Fruit fly (Drosophila melanogaster): ENCODE measurements around the gene corto.

The corto gene

DNA sequence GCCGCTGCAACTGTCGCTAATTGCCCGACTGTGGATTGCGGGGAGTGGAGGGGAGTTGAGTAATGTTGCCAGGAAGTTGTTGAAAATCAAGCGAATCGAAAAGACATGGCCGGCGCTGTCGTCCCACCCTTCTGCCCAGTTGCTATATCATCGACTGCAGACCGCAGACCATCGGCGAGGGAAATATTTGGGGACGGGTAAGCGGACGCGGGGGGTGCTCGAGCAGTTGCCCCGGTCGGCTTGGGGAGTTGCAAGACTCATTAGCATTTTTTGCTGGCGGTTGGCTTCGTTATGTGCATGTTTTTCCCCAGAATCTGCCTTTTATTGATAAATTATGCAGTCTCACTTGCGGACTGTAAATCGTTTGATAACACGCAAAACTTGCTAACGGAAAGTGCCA is 10.3 kb upstream of the corto start:
- TF ChIP-seq CG14655 (GFP tag; optimal IDR thresholded peaks at IDR 0.05) (no peak), CG13204 (GFP tag; optimal IDR thresholded peaks at IDR 0.05) (peak; percentile 41), fd96Ca (GFP tag; IDR thresholded peaks at IDR 0.05) (no peak), CG32121 (GFP tag; IDR thresholded peaks at IDR 0.05) (no peak)

DNA sequence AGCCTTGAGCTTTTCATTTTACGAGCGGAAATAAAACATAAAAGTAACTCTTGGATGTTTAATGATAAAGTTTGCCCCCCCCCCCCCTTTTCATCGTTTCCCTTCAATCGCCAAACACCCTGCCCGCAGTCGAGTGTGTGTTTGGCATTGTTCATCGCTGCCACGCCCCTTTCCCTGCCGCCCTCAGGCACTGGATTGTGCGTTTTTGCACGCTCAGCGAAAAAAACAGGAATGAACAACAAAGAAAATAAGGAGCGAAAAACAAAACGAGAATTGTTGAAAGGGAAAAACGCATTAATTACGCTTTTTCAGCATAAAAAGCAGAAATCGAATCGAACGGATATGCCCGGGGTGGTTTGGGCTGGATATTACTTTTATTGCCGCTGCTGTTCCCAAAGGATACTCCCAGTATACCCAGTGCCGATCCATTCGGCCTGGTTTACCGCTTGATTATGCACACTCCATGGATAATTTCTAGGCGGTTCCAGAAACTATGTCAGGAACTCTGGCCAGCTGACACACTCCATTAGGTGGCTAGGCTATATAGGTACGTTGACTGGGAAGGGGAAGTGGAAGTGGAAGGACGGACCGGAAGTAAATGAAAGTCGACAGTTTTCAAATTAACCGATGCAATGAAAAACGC is 9.2 kb upstream of the corto start:
- TF ChIP-seq CG10348 (GFP tag; IDR thresholded peaks at IDR 0.05), result no peak
- no peak for TF ChIP-seq CG14655 (GFP tag; optimal IDR thresholded peaks at IDR 0.05)
- no peak for TF ChIP-seq CG8159 (tag; optimal IDR thresholded peaks at IDR 0.05)
- no peak for TF ChIP-seq CG4496 (GFP tag; IDR thresholded peaks at IDR 0.05)
- TF ChIP-seq CG15710 (tag; optimal IDR thresholded peaks at IDR 0.05), result no peak
- no peak for TF ChIP-seq CG9948 (tag; optimal IDR thresholded peaks at IDR 0.05)
- no peak for TF ChIP-seq EcR (GFP tag; optimal IDR thresholded peaks at IDR 0.05)
- TF ChIP-seq CG8301 (tag; optimal IDR thresholded peaks at IDR 0.05), result no peak
- no peak for TF ChIP-seq CG32121 (GFP tag; IDR thresholded peaks at IDR 0.05)
- TF ChIP-seq fd96Ca (GFP tag; IDR thresholded peaks at IDR 0.05), result no peak
- TF ChIP-seq Ets98B (GFP tag; IDR thresholded peaks at IDR 0.05), result no peak

DNA sequence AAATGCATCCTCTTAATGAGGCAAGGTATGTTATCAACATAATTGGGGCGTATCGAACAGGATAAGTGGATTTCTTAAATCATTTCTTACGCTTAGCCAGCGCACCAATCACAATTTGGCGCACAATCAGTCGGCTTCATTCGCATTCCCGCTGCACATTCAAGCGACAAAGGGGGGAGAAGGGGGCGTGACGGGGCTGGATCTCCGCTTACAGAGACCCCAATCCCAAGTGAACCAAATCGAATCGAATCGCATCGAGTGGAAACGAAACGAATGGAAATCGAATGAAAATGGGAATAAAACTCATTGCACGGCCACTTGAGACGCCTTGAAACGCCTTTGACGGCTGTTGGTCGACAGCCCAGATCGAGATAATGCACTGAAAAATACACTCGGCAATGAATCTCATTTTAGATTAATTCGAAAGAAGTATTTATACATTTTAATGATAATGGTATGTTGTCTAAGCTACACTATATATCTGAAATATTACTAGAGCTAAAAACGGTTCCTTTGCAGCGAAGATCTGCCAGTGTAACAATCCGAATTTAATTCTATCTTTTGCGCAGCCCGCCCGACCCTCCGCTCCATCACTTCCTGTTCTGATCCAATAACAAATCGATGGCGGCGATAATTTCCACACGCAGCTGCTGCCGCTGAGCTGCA is 8.4 kb upstream of the corto start:
- TF ChIP-seq rn (GFP tag; IDR thresholded peaks at IDR 0.05), result 0 out of 2 replicates have a peak, but pooled peaks have one; percentile 12
- peak; percentile 42 for TF ChIP-seq CG9948 (tag; optimal IDR thresholded peaks at IDR 0.05)
- TF ChIP-seq Pif1A (GFP tag; optimal IDR thresholded peaks at IDR 0.05), result peak; percentile 37
- peak; percentile 45 for TF ChIP-seq CG14655 (GFP tag; optimal IDR thresholded peaks at IDR 0.05)
- peak; percentile 58; the same call in 1 of the 3 replicates for TF ChIP-seq CG4496 (GFP tag; IDR thresholded peaks at IDR 0.05)
- TF ChIP-seq CG12605 (GFP tag; IDR thresholded peaks at IDR 0.05), result no peak
- peak; percentile 60 for TF ChIP-seq CG15710 (tag; optimal IDR thresholded peaks at IDR 0.05)
- no peak for TF ChIP-seq D1 (tag; optimal IDR thresholded peaks at IDR 0.05)
- no peak for TF ChIP-seq Ets98B (GFP tag; IDR thresholded peaks at IDR 0.05)
- TF ChIP-seq CG13204 (GFP tag; optimal IDR thresholded peaks at IDR 0.05), result no peak
- TF ChIP-seq CG8301 (tag; optimal IDR thresholded peaks at IDR 0.05), result peak; percentile 34
- TF ChIP-seq CG32121 (GFP tag; IDR thresholded peaks at IDR 0.05), result no peak
- TF ChIP-seq CG10348 (GFP tag; IDR thresholded peaks at IDR 0.05), result no peak
- TF ChIP-seq CG8159 (tag; optimal IDR thresholded peaks at IDR 0.05), result peak; percentile 64
- TF ChIP-seq CG34367 (tag; optimal IDR thresholded peaks at IDR 0.05), result peak; percentile 57
- TF ChIP-seq EcR (GFP tag; optimal IDR thresholded peaks at IDR 0.05), result no peak
- no peak for TF ChIP-seq gl (tag; optimal IDR thresholded peaks at IDR 0.05)
- TF ChIP-seq CG17806 (tag; optimal IDR thresholded peaks at IDR 0.05), result peak; percentile 61
- peak; percentile 45; the same call in 1 of the 3 replicates for TF ChIP-seq fd96Ca (GFP tag; IDR thresholded peaks at IDR 0.05)
- TF ChIP-seq Snoo (tag; optimal IDR thresholded peaks at IDR 0.05), result no peak
- TF ChIP-seq Pif1B (GFP tag; optimal IDR thresholded peaks at IDR 0.05), result peak; percentile 31

DNA sequence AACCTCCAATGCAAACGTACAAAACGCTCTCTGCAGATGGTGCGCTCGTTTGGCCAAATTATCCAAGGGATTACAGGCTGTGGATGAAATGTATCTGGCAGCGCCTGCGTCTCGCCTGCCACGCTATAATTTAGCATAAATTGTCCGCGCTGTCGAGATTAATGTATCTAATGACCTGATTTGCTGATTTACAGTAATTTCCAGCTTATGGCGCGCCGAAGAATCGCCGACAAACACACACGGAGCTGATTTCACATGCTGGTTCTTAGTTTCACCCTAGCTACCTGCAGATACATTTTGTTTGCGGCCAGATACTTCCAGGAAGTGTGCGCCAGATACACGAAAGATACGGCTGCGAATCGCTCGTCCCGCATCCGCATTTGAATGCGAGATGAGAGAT is 7.4 kb upstream of the corto start:
- TF ChIP-seq CG13204 (GFP tag; optimal IDR thresholded peaks at IDR 0.05), result no peak
- TF ChIP-seq gl (tag; optimal IDR thresholded peaks at IDR 0.05), result no peak
- no peak for TF ChIP-seq CG14655 (GFP tag; optimal IDR thresholded peaks at IDR 0.05)
- no peak for TF ChIP-seq Pif1B (GFP tag; optimal IDR thresholded peaks at IDR 0.05)
- no peak for TF ChIP-seq CG12605 (GFP tag; IDR thresholded peaks at IDR 0.05)
- no peak for TF ChIP-seq D1 (tag; optimal IDR thresholded peaks at IDR 0.05)
- no peak for TF ChIP-seq Ets98B (GFP tag; IDR thresholded peaks at IDR 0.05)
- TF ChIP-seq CG15710 (tag; optimal IDR thresholded peaks at IDR 0.05), result no peak
- TF ChIP-seq CG34367 (tag; optimal IDR thresholded peaks at IDR 0.05), result no peak
- TF ChIP-seq CG9948 (tag; optimal IDR thresholded peaks at IDR 0.05), result no peak

DNA sequence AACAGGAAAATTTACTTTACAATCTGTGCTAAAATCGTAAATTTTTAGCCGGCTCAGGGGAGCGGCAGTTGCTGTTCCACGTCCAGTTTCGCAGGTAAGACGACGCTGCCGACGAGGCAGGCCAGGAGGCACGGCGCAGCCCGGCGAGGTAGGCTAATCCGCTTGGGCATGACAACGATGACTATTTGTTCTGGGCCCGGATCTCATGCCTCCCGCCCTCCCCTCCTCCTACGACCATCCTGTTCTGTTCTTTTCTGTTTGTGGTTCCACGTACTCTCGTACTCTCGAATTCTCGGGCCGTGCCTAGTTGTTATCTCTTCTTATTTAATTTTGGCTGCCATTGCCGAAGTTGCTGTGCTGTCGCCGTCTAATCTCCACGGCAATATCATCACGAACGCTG is 3.4 kb upstream of the corto start:
- 0 out of 2 replicates have a peak, but pooled peaks have one; percentile 15 for TF ChIP-seq rn (GFP tag; IDR thresholded peaks at IDR 0.05)
- TF ChIP-seq CG13204 (GFP tag; optimal IDR thresholded peaks at IDR 0.05), result peak; percentile 39
- TF ChIP-seq CG12605 (GFP tag; IDR thresholded peaks at IDR 0.05), result no peak
- peak; percentile 25 for TF ChIP-seq EcR (GFP tag; optimal IDR thresholded peaks at IDR 0.05)
- peak; percentile 18; the same call in 1 of the 3 replicates for TF ChIP-seq CG4496 (GFP tag; IDR thresholded peaks at IDR 0.05)

DNA sequence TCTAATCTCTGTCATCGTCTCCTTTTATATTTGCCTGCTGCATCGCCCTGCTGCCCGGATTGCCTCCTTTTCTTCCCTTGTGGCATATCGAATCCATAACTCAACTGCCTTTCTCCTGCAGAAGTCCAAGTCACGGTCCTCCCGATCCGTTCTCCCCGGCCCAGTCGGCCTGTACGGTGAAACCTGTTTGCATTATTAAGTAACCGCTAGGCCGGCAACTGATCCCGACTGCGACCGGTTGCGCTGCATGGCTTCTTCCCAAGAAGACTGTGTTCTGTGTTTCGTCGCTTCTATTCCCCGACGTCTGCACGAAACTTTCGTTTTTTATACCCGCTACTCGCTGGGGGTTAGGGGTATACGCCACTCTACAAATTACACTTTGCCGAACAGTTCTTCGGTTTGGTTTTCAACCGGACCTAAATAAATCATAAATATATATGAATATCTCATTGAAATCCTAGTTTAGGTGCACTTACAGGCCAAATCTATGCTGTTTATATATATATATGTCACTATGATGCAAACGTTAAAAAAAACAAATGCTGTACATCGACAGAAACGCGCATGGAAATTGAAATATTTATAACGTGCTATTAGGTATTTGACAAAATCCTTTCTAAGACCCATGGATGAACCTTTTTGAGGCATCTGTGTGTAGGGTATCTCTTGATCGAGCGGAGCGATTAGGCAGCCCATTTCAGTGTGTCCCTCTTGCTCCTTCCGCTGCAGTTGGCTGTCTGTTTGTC is 2.8 kb upstream of the corto start:
- TF ChIP-seq CG15710 (tag; optimal IDR thresholded peaks at IDR 0.05) (peak; percentile 90), CG34367 (tag; optimal IDR thresholded peaks at IDR 0.05) (peak; percentile 83), Pif1B (GFP tag; optimal IDR thresholded peaks at IDR 0.05) (peak; percentile 76), CG9948 (tag; optimal IDR thresholded peaks at IDR 0.05) (peak; percentile 92), CG12605 (GFP tag; IDR thresholded peaks at IDR 0.05) (no peak), CG32121 (GFP tag; IDR thresholded peaks at IDR 0.05) (no peak), CG14655 (GFP tag; optimal IDR thresholded peaks at IDR 0.05) (peak; percentile 93), EcR (GFP tag; optimal IDR thresholded peaks at IDR 0.05) (peak; percentile 66), CG13204 (GFP tag; optimal IDR thresholded peaks at IDR 0.05) (no peak), Snoo (tag; optimal IDR thresholded peaks at IDR 0.05) (peak; percentile 40), Ets98B (GFP tag; IDR thresholded peaks at IDR 0.05) (no peak; the same call in 1 of the 2 replicates), rn (GFP tag; IDR thresholded peaks at IDR 0.05) (no peak), CG10348 (GFP tag; IDR thresholded peaks at IDR 0.05) (no peak), CG4496 (GFP tag; IDR thresholded peaks at IDR 0.05) (no peak), Pif1A (GFP tag; optimal IDR thresholded peaks at IDR 0.05) (peak; percentile 69), CG17806 (tag; optimal IDR thresholded peaks at IDR 0.05) (peak; percentile 85), fd96Ca (GFP tag; IDR thresholded peaks at IDR 0.05) (peak; percentile 67; the same call in 2 of the 3 replicates), CG8301 (tag; optimal IDR thresholded peaks at IDR 0.05) (peak; percentile 86), gl (tag; optimal IDR thresholded peaks at IDR 0.05) (peak; percentile 46), CG8159 (tag; optimal IDR thresholded peaks at IDR 0.05) (peak; percentile 91), D1 (tag; optimal IDR thresholded peaks at IDR 0.05) (peak; percentile 71)
